Worm (Caenorhabditis elegans) whole organism, late embryonic: ENCODE results near the gene Y61A9LA.3.

Experiments used
- che-1 ChIP-seq: sonication (generic microtip); optimal IDR thresholded peaks from 2 replicates; lab custom pipeline; 2016; ENCODE audit warnings: mild to moderate bottlenecking, missing genetic modification characterization, missing compliant biosample characterization
- hlh-8 ChIP-seq: sonication (generic microtip); optimal IDR thresholded peaks from 2 replicates; lab custom pipeline; 2016; ENCODE audit warnings: missing genotype, missing genetic modification characterization, missing compliant biosample characterization
- nhr-11 ChIP-seq: fragments of 150-350 bp; optimal IDR thresholded peaks from 2 replicates; lab custom pipeline; 2014; ENCODE audit warnings: missing biosample characterization, missing genetic modification characterization
- npax-4 ChIP-seq: sonication (generic microtip); optimal IDR thresholded peaks from 2 replicates; lab custom pipeline; 2016; ENCODE audit warnings: missing genetic modification characterization, missing compliant biosample characterization
- pha-2 ChIP-seq: sonication (generic microtip); optimal IDR thresholded peaks from 2 replicates; lab custom pipeline; 2017; ENCODE audit warnings: mild to moderate bottlenecking, missing genetic modification characterization, missing compliant biosample characterization
- ref-2 ChIP-seq: sonication (generic microtip); optimal IDR thresholded peaks from 2 replicates; lab custom pipeline; 2016; ENCODE audit warnings: missing genetic modification characterization, missing compliant biosample characterization
- rnt-1 ChIP-seq: sonication (generic microtip); optimal IDR thresholded peaks from 2 replicates; lab custom pipeline; 2016; ENCODE audit warnings: missing genetic modification characterization, missing compliant biosample characterization

ce11 chrV:4539855-4540254, 31.1 kb upstream of the Y61A9LA.3 start:
- TF ChIP-seq nhr-11 (tag; lab: Kevin White, UChicago) (no peak), che-1 (tag; lab: Kevin White, UChicago) (no peak), rnt-1 (no peak), hlh-8 (tag; lab: Kevin White, UChicago) (no peak), pha-2 (no peak), npax-4 (tag; lab: Kevin White, UChicago) (no peak), ref-2 (no peak)
